Worm (Caenorhabditis elegans) whole organism, L2 larva: ENCODE results near the gene pqn-70.

Source experiments
- ama-1 ChIP-seq: fragments of 150-350 bp; optimal IDR thresholded peaks from 2 replicates; lab custom pipeline; 2018; ENCODE audit warnings: inconsistent platforms
- lin-11 ChIP-seq: fragments of 150-350 bp; sonication (generic microtip); optimal IDR thresholded peaks from 2 replicates; lab custom pipeline; 2014; ENCODE audit warnings: missing biosample characterization, missing genetic modification characterization, inconsistent platforms, mixed read lengths
- nhr-12 ChIP-seq: fragments of 150-350 bp; optimal IDR thresholded peaks from 2 replicates; lab custom pipeline; 2014; ENCODE audit warnings: missing biosample characterization, missing genetic modification characterization

DNA sequence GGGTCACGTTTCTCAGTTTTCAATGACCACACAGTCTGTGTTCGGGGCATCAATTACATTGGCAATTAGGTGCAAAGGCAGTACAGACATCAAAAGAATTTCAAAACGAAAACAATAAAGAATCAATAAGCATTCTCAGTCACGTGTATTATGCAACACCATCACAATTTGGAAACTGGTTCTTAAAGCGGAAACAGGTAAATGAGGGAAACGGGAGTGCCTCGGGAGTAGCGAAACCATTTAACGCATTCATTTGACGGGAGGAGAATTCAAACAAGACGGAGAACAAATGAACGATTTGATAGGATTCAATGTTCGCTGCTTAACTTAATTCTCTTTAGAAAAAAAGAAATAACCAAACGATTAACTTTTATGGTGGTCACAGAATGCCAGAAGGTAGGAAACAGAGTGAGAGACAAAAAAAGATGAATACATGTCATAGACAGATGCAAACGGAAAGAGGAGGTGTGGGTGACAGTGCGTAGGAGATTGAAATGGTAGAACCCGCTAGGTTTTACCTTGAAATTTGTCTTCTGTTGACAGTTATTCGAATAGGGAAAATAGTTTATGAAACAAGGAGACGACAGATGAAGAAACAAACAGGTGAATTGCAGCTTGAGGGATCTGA lies 31.8 kb downstream of the pqn-70 start:
- TF ChIP-seq nhr-12 (tag; lab: Kevin White, UChicago) (no peak), lin-11 (tag; lab: Kevin White, UChicago) (no peak), ama-1 (lab: Kevin White, UChicago) (no peak)
